Fruit fly (Drosophila melanogaster) whole organism, wandering third instar larva: ENCODE measurements around the gene CG2162.

Source experiments
- Abd-B ChIP-seq: fragments of >200 bp; optimal IDR thresholded peaks from 2 replicates; lab custom pipeline; 2017; ENCODE audit warnings: missing biosample characterization, missing genetic modification characterization
- CG32264 ChIP-seq: fragments of 200-800 bp; sonication (Bioruptor generic); optimal IDR thresholded peaks from 2 replicates; lab custom pipeline; 2016; ENCODE audit warnings: missing biosample characterization, missing genetic modification characterization
- Hr78 ChIP-seq: fragments of >200 bp; optimal IDR thresholded peaks from 2 replicates; lab custom pipeline; 2017; ENCODE audit warnings: missing biosample characterization, missing genetic modification characterization
- OdsH ChIP-seq: fragments of 200-800 bp; sonication (Bioruptor generic); optimal IDR thresholded peaks from 2 replicates; lab custom pipeline; 2016; ENCODE audit warnings: missing biosample characterization, mild to moderate bottlenecking, missing genetic modification characterization
- brk ChIP-seq: fragments of 200-800 bp; sonication (Bioruptor generic); optimal IDR thresholded peaks from 2 replicates; lab custom pipeline; 2016; ENCODE audit warnings: missing biosample characterization, mild to moderate bottlenecking, missing genetic modification characterization
- foxo ChIP-seq, 2 experiments: fragments of 200-800 bp; sonication (Bioruptor generic); optimal IDR thresholded peaks; 2 replicates in 1 of 2; 3 replicates in 1 of 2; lab custom pipeline; 2016 to 2017; ENCODE audit warnings: missing biosample characterization in 2 of 2, missing genetic modification characterization in 2 of 2
- fru ChIP-seq: fragments of 200-800 bp; sonication (Bioruptor generic); optimal IDR thresholded peaks from 3 replicates; lab custom pipeline; 2016; ENCODE audit warnings: missing biosample characterization, mild to moderate bottlenecking, missing genetic modification characterization
- psq ChIP-seq: fragments of 200-800 bp; sonication (Bioruptor generic); optimal IDR thresholded peaks from 3 replicates; lab custom pipeline; 2017; ENCODE audit warnings: missing biosample characterization, mild to moderate bottlenecking, missing genetic modification characterization, moderate library complexity
- sv ChIP-seq: fragments of 200-800 bp; sonication (Bioruptor generic); optimal IDR thresholded peaks from 3 replicates; lab custom pipeline; 2016; ENCODE audit warnings: missing biosample characterization, missing genetic modification characterization

dm6 chr3L:3069774-3070173, 34.8 kb downstream of the CG2162 start:
- TF ChIP-seq Abd-B (GFP tag; lab: Kevin White, UChicago) (no peak), foxo (GFP tag; optimal IDR thresholded peaks at IDR 0.05; lab: Kevin White, UChicago) (peak in 1 of 2 experiments; percentile 4), fru (GFP tag; lab: Kevin White, UChicago) (no peak), psq (GFP tag; lab: Kevin White, UChicago) (no peak), brk (GFP tag; lab: Kevin White, UChicago) (no peak), Hr78 (no peak), OdsH (no peak), sv (GFP tag; lab: Kevin White, UChicago) (no peak), CG32264 (GFP tag; lab: Kevin White, UChicago) (no peak)
